Fruit fly (Drosophila melanogaster) whole organism, wandering third instar larva: Measurements from ENCODE around the gene CG44005.
A peak's percentile ranks its signal among the peaks of the same experiment; 100 is the strongest.

ENCODE experiments used
- Abd-B ChIP-seq: fragments of >200 bp; optimal IDR thresholded peaks from 2 replicates; lab custom pipeline; 2017; ENCODE audit warnings: missing biosample characterization, missing genetic modification characterization
- CG32264 ChIP-seq: fragments of 200-800 bp; sonication (Bioruptor generic); optimal IDR thresholded peaks from 2 replicates; lab custom pipeline; 2016; ENCODE audit warnings: missing biosample characterization, missing genetic modification characterization
- CG9705 ChIP-seq: fragments of 200-800 bp; sonication (Bioruptor generic); optimal IDR thresholded peaks from 2 replicates; lab custom pipeline; 2018; ENCODE audit warnings: missing biosample characterization, mild to moderate bottlenecking, missing genetic modification characterization
- CrebA ChIP-seq: fragments of 200-800 bp; sonication (Bioruptor generic); optimal IDR thresholded peaks from 2 replicates; lab custom pipeline; 2016; ENCODE audit warnings: missing biosample characterization, mild to moderate bottlenecking, missing genetic modification characterization, borderline replicate concordance
- Dfd ChIP-seq: fragments of >200 bp; optimal IDR thresholded peaks from 2 replicates; lab custom pipeline; 2017; ENCODE audit warnings: missing biosample characterization, missing genetic modification characterization
- Dif ChIP-seq: fragments of 200-275, 200-300 bp; sonication (Bioruptor generic); optimal IDR thresholded peaks from 2 replicates; lab custom pipeline; 2018; ENCODE audit warnings: missing biosample characterization, missing genetic modification characterization; ENCODE audit not compliant: partially characterized antibody
- GATAd ChIP-seq: sonication (Bioruptor generic); optimal IDR thresholded peaks from 2 replicates; lab custom pipeline; 2016; ENCODE audit warnings: missing biosample characterization, missing genetic modification characterization
- Hnf4 ChIP-seq: fragments of 200-800 bp; sonication (Bioruptor generic); optimal IDR thresholded peaks from 2 replicates; lab custom pipeline; 2016; ENCODE audit warnings: missing biosample characterization, mild to moderate bottlenecking, missing genetic modification characterization
- Hr78 ChIP-seq: fragments of >200 bp; optimal IDR thresholded peaks from 2 replicates; lab custom pipeline; 2017; ENCODE audit warnings: missing biosample characterization, missing genetic modification characterization
- Hr83 ChIP-seq: fragments of 200-300 bp; sonication (Bioruptor generic); optimal IDR thresholded peaks from 2 replicates; lab custom pipeline; 2016; ENCODE audit warnings: missing biosample characterization, mild to moderate bottlenecking, missing genetic modification characterization, moderate library complexity; ENCODE audit not compliant: poor library complexity, severe bottlenecking
- Jra ChIP-seq: sonication (Bioruptor generic); optimal IDR thresholded peaks from 2 replicates; lab custom pipeline; 2016; ENCODE audit warnings: missing biosample characterization, missing genetic modification characterization
- Mio ChIP-seq: sonication (Bioruptor generic); optimal IDR thresholded peaks from 2 replicates; lab custom pipeline; 2016; ENCODE audit warnings: missing biosample characterization, missing genetic modification characterization
- Myc ChIP-seq: fragments of >200 bp; optimal IDR thresholded peaks from 2 replicates; lab custom pipeline; 2017
- N ChIP-seq: fragments of >200 bp; optimal IDR thresholded peaks from 2 replicates; lab custom pipeline; 2018; ENCODE audit warnings: missing biosample characterization, missing external identifiers, missing genetic modification characterization
- OdsH ChIP-seq: fragments of 200-800 bp; sonication (Bioruptor generic); optimal IDR thresholded peaks from 2 replicates; lab custom pipeline; 2016; ENCODE audit warnings: missing biosample characterization, mild to moderate bottlenecking, missing genetic modification characterization
- Sp1 ChIP-seq: fragments of 200-800 bp; sonication (Bioruptor generic); optimal IDR thresholded peaks from 3 replicates; lab custom pipeline; 2019; ENCODE audit warnings: missing biosample characterization, mild to moderate bottlenecking, missing genetic modification characterization, moderate library complexity
- Vsx2 ChIP-seq: fragments of 200-300, 225-300 bp; sonication (Bioruptor generic); optimal IDR thresholded peaks from 2 replicates; lab custom pipeline; 2018; ENCODE audit warnings: missing biosample characterization, missing genetic modification characterization; ENCODE audit not compliant: partially characterized antibody
- br ChIP-seq: fragments of 200-800 bp; sonication (Bioruptor generic); optimal IDR thresholded peaks from 2 replicates; lab custom pipeline; 2016; ENCODE audit warnings: missing biosample characterization, missing genetic modification characterization
- brk ChIP-seq: fragments of 200-800 bp; sonication (Bioruptor generic); optimal IDR thresholded peaks from 2 replicates; lab custom pipeline; 2016; ENCODE audit warnings: missing biosample characterization, mild to moderate bottlenecking, missing genetic modification characterization
- dl ChIP-seq, 2 experiments: fragments of 175-275, 200-275 bp in 1 of 2; fragments of 200-275 bp in 1 of 2; sonication (Bioruptor generic); optimal IDR thresholded peaks; lab custom pipeline; 2018; ENCODE audit warnings: mild to moderate bottlenecking in 2 of 2, missing biosample characterization in 2 of 2, missing genetic modification characterization in 2 of 2, moderate library complexity in 2 of 2; ENCODE audit not compliant: partially characterized antibody in 2 of 2, insufficient read depth in 1 of 2
- dmrt93B ChIP-seq: fragments of 200-800 bp; sonication (Bioruptor generic); optimal IDR thresholded peaks from 2 replicates; lab custom pipeline; 2018; ENCODE audit warnings: missing biosample characterization, mild to moderate bottlenecking, missing genetic modification characterization
- dsf ChIP-seq: sonication (Bioruptor generic); optimal IDR thresholded peaks from 2 replicates; lab custom pipeline; 2016; ENCODE audit warnings: missing biosample characterization, missing genetic modification characterization, borderline replicate concordance
- ey ChIP-seq: fragments of 200-800 bp; sonication (Bioruptor generic); optimal IDR thresholded peaks from 2 replicates; lab custom pipeline; 2016; ENCODE audit warnings: missing biosample characterization, missing genetic modification characterization
- foxo ChIP-seq, 2 experiments: fragments of 200-800 bp; sonication (Bioruptor generic); optimal IDR thresholded peaks; 2 replicates in 1 of 2; 3 replicates in 1 of 2; lab custom pipeline; 2016 to 2017; ENCODE audit warnings: missing biosample characterization in 2 of 2, missing genetic modification characterization in 2 of 2
- fru ChIP-seq: fragments of 200-800 bp; sonication (Bioruptor generic); optimal IDR thresholded peaks from 3 replicates; lab custom pipeline; 2016; ENCODE audit warnings: missing biosample characterization, mild to moderate bottlenecking, missing genetic modification characterization
- h ChIP-seq: fragments of 200-800 bp; sonication (Bioruptor generic); optimal IDR thresholded peaks from 3 replicates; lab custom pipeline; 2016; ENCODE audit warnings: missing biosample characterization, mild to moderate bottlenecking, missing genetic modification characterization
- jim ChIP-seq: fragments of 175-275, 200-325 bp; sonication (Bioruptor generic); optimal IDR thresholded peaks from 2 replicates; lab custom pipeline; 2016; ENCODE audit warnings: missing biosample characterization, mild to moderate bottlenecking, missing genetic modification characterization
- pan ChIP-seq: fragments of >200 bp; optimal IDR thresholded peaks from 2 replicates; lab custom pipeline; 2017
- psq ChIP-seq: fragments of 200-800 bp; sonication (Bioruptor generic); optimal IDR thresholded peaks from 3 replicates; lab custom pipeline; 2017; ENCODE audit warnings: missing biosample characterization, mild to moderate bottlenecking, missing genetic modification characterization, moderate library complexity
- rgr ChIP-seq: fragments of 200-800 bp; sonication (Bioruptor generic); optimal IDR thresholded peaks from 3 replicates; lab custom pipeline; 2016; ENCODE audit warnings: missing biosample characterization, mild to moderate bottlenecking, missing genetic modification characterization
- sage ChIP-seq: fragments of 200-800 bp; sonication (Bioruptor generic); optimal IDR thresholded peaks from 2 replicates; lab custom pipeline; 2016; ENCODE audit warnings: missing biosample characterization, mild to moderate bottlenecking, missing genetic modification characterization
- sv ChIP-seq: fragments of 200-800 bp; sonication (Bioruptor generic); optimal IDR thresholded peaks from 3 replicates; lab custom pipeline; 2016; ENCODE audit warnings: missing biosample characterization, missing genetic modification characterization
- usp ChIP-seq: fragments of >200 bp; optimal IDR thresholded peaks from 2 replicates; lab custom pipeline; 2017; ENCODE audit warnings: missing biosample characterization, missing genetic modification characterization

CG44005 gene

dm6 chr3L:18061240-18061639 is 10.7 kb downstream of the CG44005 start:
- TF ChIP-seq brk (GFP tag; lab: Kevin White, UChicago) (no peak), dsf (GFP tag; lab: Kevin White, UChicago) (no peak), dmrt93B (GFP tag; lab: Kevin White, UChicago) (no peak), CG9705 (GFP tag; lab: Kevin White, UChicago) (no peak), Sp1 (no peak), OdsH (no peak), N (GFP tag; lab: Kevin White, UChicago) (no peak), sage (GFP tag; lab: Kevin White, UChicago) (no peak), psq (no peak), Abd-B (GFP tag; lab: Kevin White, UChicago) (no peak), jim (GFP tag; lab: Kevin White, UChicago) (no peak), Vsx2 (no peak), Jra (GFP tag; lab: Kevin White, UChicago) (no peak), dl (GFP tag; optimal IDR thresholded peaks at IDR 0.05; lab: Kevin White, UChicago; ENCODE audit: insufficient read depth in 1 of 2, partially characterized antibody in 2 of 2) (no peak), CrebA (GFP tag; lab: Kevin White, UChicago) (no peak), Myc (lab: Kevin White, UChicago) (no peak), Hnf4 (GFP tag; lab: Kevin White, UChicago) (no peak)

- TF ChIP-seq Myc (lab: Kevin White, UChicago) (no peak), rgr (GFP tag; lab: Kevin White, UChicago) (peak; percentile 9), Dfd (GFP tag; lab: Kevin White, UChicago) (peak; percentile 73)
- TF ChIP-seq, all 38 proteins: peak for 2
These were observed 14.0 kb downstream of the CG44005 start for dm6 chr3L:18057752-18058518.

- TF ChIP-seq Vsx2: no peak
- TF ChIP-seq br: peak; percentile 13
- TF ChIP-seq Dfd (GFP tag; lab: Kevin White, UChicago): no peak
- peak; percentile 22 for TF ChIP-seq rgr (GFP tag; lab: Kevin White, UChicago)
- no peak for TF ChIP-seq fru (GFP tag; lab: Kevin White, UChicago)
- TF ChIP-seq h (GFP tag; lab: Kevin White, UChicago): peak; percentile 27
- no peak for TF ChIP-seq N (GFP tag; lab: Kevin White, UChicago)
These were observed 14.9 kb downstream of the CG44005 start for dm6 chr3L:18057033-18057432.

dm6 chr3L:18046590-18047158 is 25.2 kb downstream of the CG44005 start:
- TF ChIP-seq dmrt93B (GFP tag; lab: Kevin White, UChicago) (peak; percentile 11), foxo (GFP tag; optimal IDR thresholded peaks at IDR 0.05; lab: Kevin White, UChicago) (peak in 1 of 2 experiments; percentile 47), OdsH (peak; percentile 29), sv (GFP tag; lab: Kevin White, UChicago) (no peak), jim (GFP tag; lab: Kevin White, UChicago) (no peak), fru (GFP tag; lab: Kevin White, UChicago) (peak; percentile 50), Dfd (GFP tag; lab: Kevin White, UChicago) (peak; percentile 20), psq (peak; percentile 18), rgr (GFP tag; lab: Kevin White, UChicago) (peak; percentile 49), ey (GFP tag; lab: Kevin White, UChicago) (peak; percentile 54), Hr78 (GFP tag; lab: Kevin White, UChicago) (no peak)

- no peak for TF ChIP-seq CG9705 (GFP tag; lab: Kevin White, UChicago)
- TF ChIP-seq psq: no peak
- no peak for TF ChIP-seq Hr83 (GFP tag; lab: Kevin White, UChicago)
- TF ChIP-seq N (GFP tag; lab: Kevin White, UChicago): no peak
- TF ChIP-seq Jra (GFP tag; lab: Kevin White, UChicago): no peak
- no peak for TF ChIP-seq Sp1
- TF ChIP-seq dsf (GFP tag; lab: Kevin White, UChicago): no peak
- TF ChIP-seq h (GFP tag; lab: Kevin White, UChicago): no peak
- no peak for TF ChIP-seq br
- no peak for TF ChIP-seq fru (GFP tag; lab: Kevin White, UChicago)
- TF ChIP-seq Abd-B (GFP tag; lab: Kevin White, UChicago): no peak
- TF ChIP-seq usp: no peak
- TF ChIP-seq GATAd (GFP tag; lab: Kevin White, UChicago): no peak
- TF ChIP-seq Dfd (GFP tag; lab: Kevin White, UChicago): no peak
- TF ChIP-seq pan: no peak
- no peak for TF ChIP-seq jim (GFP tag; lab: Kevin White, UChicago)
- TF ChIP-seq CG32264 (GFP tag; lab: Kevin White, UChicago): no peak
- no peak for TF ChIP-seq brk (GFP tag; lab: Kevin White, UChicago)
- TF ChIP-seq Mio: no peak
- TF ChIP-seq Dif (GFP tag; lab: Kevin White, UChicago): no peak
These were observed 27.4 kb downstream of the CG44005 start for dm6 chr3L:18044333-18045043.
